Worm (Caenorhabditis elegans) whole organism, L2 larva: ENCODE results near the gene R10E12.2.

Source experiments
- R02D3.7 ChIP-seq: fragments of 150-350 bp; optimal IDR thresholded peaks from 2 replicates; lab custom pipeline; 2014; ENCODE audit warnings: missing biosample characterization, missing genetic modification characterization
- Y55F3AM.14 ChIP-seq: fragments of 200-800 bp; sonication (Bioruptor generic); optimal IDR thresholded peaks from 2 replicates; lab custom pipeline; 2018; ENCODE audit warnings: mild to moderate bottlenecking, missing genetic modification characterization, missing compliant biosample characterization
- dmd-4 ChIP-seq: sonication (generic microtip); optimal IDR thresholded peaks from 2 replicates; lab custom pipeline; 2017; ENCODE audit warnings: missing biosample characterization, missing genetic modification characterization
- elt-3 ChIP-seq: sonication (generic microtip); optimal IDR thresholded peaks from 2 replicates; lab custom pipeline; 2017; ENCODE audit warnings: missing biosample characterization, missing genetic modification characterization
- lin-11 ChIP-seq: fragments of 150-350 bp; sonication (generic microtip); optimal IDR thresholded peaks from 2 replicates; lab custom pipeline; 2014; ENCODE audit warnings: missing biosample characterization, missing genetic modification characterization, inconsistent platforms, mixed read lengths
- lin-39 ChIP-seq: fragments of 150-350 bp; optimal IDR thresholded peaks from 2 replicates; lab custom pipeline; 2014; ENCODE audit warnings: missing biosample characterization, missing genetic modification reagents, missing genetic modification characterization
- lsy-2 ChIP-seq, 2 experiments: fragments of 150-350 bp in 1 of 2; sonication (generic microtip) in 1 of 2; optimal IDR thresholded peaks; 2 replicates each; lab custom pipeline; 2014 to 2017; ENCODE audit warnings: missing biosample characterization in 2 of 2, missing genetic modification characterization in 2 of 2
- nhr-11 ChIP-seq: fragments of 150-350 bp; optimal IDR thresholded peaks from 2 replicates; lab custom pipeline; 2014; ENCODE audit warnings: missing biosample characterization, missing genetic modification characterization
- nhr-25 ChIP-seq: fragments of 150-350 bp; sonication (generic microtip); optimal IDR thresholded peaks from 3 replicates; lab custom pipeline; 2014; ENCODE audit warnings: missing biosample characterization, missing genetic modification characterization
- nhr-77 ChIP-seq: fragments of 150-350 bp; optimal IDR thresholded peaks from 2 replicates; lab custom pipeline; 2014; ENCODE audit warnings: missing biosample characterization, missing genetic modification characterization

DNA sequence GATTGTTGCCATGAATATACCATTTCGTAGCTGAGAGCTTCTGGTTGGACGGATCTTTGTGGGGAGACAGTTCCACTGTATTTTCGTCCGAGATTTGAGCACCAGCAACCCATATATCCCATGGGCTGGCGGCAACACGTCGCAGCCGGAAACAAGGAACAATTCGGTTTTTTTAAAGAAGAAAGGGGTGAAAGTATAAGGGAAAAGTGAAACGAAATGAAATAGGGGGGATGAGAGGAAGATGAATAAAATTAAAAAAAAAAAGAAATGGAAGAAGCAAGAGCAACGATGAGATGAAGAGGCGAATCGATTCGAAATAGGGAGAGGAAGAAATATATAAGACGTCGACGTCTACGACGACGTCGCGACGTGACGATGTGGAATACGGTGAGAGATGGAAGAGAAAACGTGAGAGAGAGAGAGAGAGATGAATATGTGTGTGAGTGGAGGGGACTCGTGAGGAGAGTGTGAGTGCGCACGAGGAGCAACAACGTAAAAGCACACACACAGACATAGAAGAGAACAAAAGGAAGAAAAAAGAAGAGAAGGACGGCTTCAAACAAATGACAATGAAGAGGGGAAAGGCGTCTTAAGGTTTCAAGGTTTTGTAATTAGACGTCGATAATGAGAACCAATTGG lies 42.9 kb upstream of the R10E12.2 start, which contains the start of gene rgs-1:
- TF ChIP-seq nhr-25 (no peak), dmd-4 (tag; lab: Kevin White, UChicago) (no peak), elt-3 (tag; lab: Kevin White, UChicago) (no peak), nhr-77 (tag; lab: Kevin White, UChicago) (no peak), lin-11 (tag; lab: Kevin White, UChicago) (peak; percentile 44), Y55F3AM.14 (GFP tag; lab: Kevin White, UChicago) (no peak), lin-39 (tag; lab: Kevin White, UChicago) (no peak), nhr-11 (no peak), lsy-2 (tag; optimal IDR thresholded peaks at IDR 0.05; lab: Kevin White, UChicago) (peak in 1 of 2 experiments; percentile 62), R02D3.7 (tag; lab: Kevin White, UChicago) (no peak)
